Worm (Caenorhabditis elegans): ENCODE results near the gene F49C12.1.

DNA sequence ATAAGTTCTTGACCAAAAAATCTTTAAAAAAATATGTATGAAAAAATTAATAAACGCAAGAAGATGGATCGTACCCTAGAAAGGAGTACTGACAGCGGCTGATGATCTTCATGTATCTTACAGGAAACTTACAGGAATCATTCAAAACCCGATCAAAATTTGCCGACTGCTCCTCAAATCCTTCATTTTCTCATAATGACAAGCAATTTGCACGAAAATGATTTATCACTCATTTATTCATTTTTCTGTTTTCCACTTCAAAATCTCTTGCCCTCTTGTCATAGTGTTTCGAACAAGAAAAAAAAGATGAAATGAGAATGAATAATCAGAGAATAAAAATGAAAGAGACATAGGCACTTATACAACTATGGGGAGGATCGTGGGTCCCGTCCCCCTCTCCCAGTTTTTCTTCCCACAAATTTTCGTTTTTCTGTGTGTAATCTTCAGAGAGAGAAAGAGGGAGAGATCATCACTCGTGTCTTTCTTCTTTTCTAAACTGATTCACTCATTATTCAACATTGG is 22.1 kb downstream of the F49C12.1 start, which contains the start of gene nmy-3:
- TF ChIP-seq ztf-11 (tag; optimal IDR thresholded peaks at IDR 0.05) (no peak), mxl-2 (GFP tag; conservative IDR thresholded peaks at IDR 0.05) (no peak), ceh-82 (tag; optimal IDR thresholded peaks at IDR 0.05) (no peak), nhr-25 (tag; optimal IDR thresholded peaks at IDR 0.05; ENCODE audit: borderline replicate concordance, insufficient read depth) (no peak), ZK546.5 (tag; optimal IDR thresholded peaks at IDR 0.05) (no peak), fos-1 (tag; optimal IDR thresholded peaks at IDR 0.05) (no peak), aly-2 (tag; optimal IDR thresholded peaks at IDR 0.05) (no peak), zip-11 (GFP tag; IDR thresholded peaks at IDR 0.05) (no peak)

All from whole organism, L4 larva.